Worm (Caenorhabditis elegans): ENCODE results near the gene ugt-49.

ugt-49 gene

ce11 chrV:10338305-10338992, 33.7 kb upstream of the ugt-49 start, which contains the start of gene arx-2:
Gene arx-2, minus strand, starts transcription at chrV:10338355.
- TF ChIP-seq nhr-237 (tag; optimal IDR thresholded peaks at IDR 0.05), result peak; percentile 38
- TF ChIP-seq pha-4 (tag; optimal IDR thresholded peaks at IDR 0.05), result peak; percentile 15
- peak; percentile 12 for TF ChIP-seq ceh-39 (tag; optimal IDR thresholded peaks at IDR 0.05)
- peak; percentile 16 for TF ChIP-seq lsy-2 (tag; optimal IDR thresholded peaks at IDR 0.05)
- TF ChIP-seq mls-2 (tag; optimal IDR thresholded peaks at IDR 0.05), result no peak
- TF ChIP-seq ces-1 (GFP tag; optimal IDR thresholded peaks at IDR 0.05), result peak; percentile 48
- no peak for TF ChIP-seq mab-5 (tag; optimal IDR thresholded peaks at IDR 0.05)

- no peak for TF ChIP-seq unc-39 (tag; optimal IDR thresholded peaks at IDR 0.05)
- TF ChIP-seq pha-4 (tag; optimal IDR thresholded peaks at IDR 0.05), result no peak
- no peak for TF ChIP-seq mls-2 (tag; optimal IDR thresholded peaks at IDR 0.05)
- no peak for TF ChIP-seq lin-13 (tag; optimal IDR thresholded peaks at IDR 0.05)
- TF ChIP-seq tbx-8 (GFP tag; optimal IDR thresholded peaks at IDR 0.05), result no peak
Observed at ce11 chrV:10339200-10339599, 32.9 kb upstream of the ugt-49 start, which contains the start of gene K07C5.2. Gene K07C5.2, plus strand, starts transcription at chrV:10339500.

ce11 chrV:10341905-10342328, 30.2 kb upstream of the ugt-49 start, which contains the start of gene K07C5.13:
Gene K07C5.13, plus strand, starts transcription at chrV:10342055.
- TF ChIP-seq sptf-1 (tag; optimal IDR thresholded peaks at IDR 0.05) (peak; percentile 46), drap-1 (GFP tag; optimal IDR thresholded peaks at IDR 0.05) (peak; percentile 33), lin-13 (tag; optimal IDR thresholded peaks at IDR 0.05) (peak; percentile 37), cnd-1 (tag; optimal IDR thresholded peaks at IDR 0.05) (peak; percentile 25)

- no peak for TF ChIP-seq bed-3 (GFP tag; optimal IDR thresholded peaks at IDR 0.05)
- TF ChIP-seq blmp-1 (tag; optimal IDR thresholded peaks at IDR 0.05), result no peak
- TF ChIP-seq unc-62 (GFP tag; optimal IDR thresholded peaks at IDR 0.05), result no peak
- TF ChIP-seq hlh-1 (tag; optimal IDR thresholded peaks at IDR 0.05), result no peak
- no peak for TF ChIP-seq sptf-1 (tag; optimal IDR thresholded peaks at IDR 0.05)
- TF ChIP-seq ces-1 (GFP tag; optimal IDR thresholded peaks at IDR 0.05), result no peak
- no peak for TF ChIP-seq elt-1 (tag; optimal IDR thresholded peaks at IDR 0.05; ENCODE audit: borderline replicate concordance, insufficient read depth)
- TF ChIP-seq mep-1 (tag; optimal IDR thresholded peaks at IDR 0.05), result no peak
- no peak for TF ChIP-seq lsy-2 (tag; optimal IDR thresholded peaks at IDR 0.05)
Observed at ce11 chrV:10342904-10343303, 29.2 kb upstream of the ugt-49 start, which contains the start of gene K07C5.3. Gene K07C5.3, plus strand, starts transcription at chrV:10343032.

ce11 chrV:10350054-10350453, 22.1 kb upstream of the ugt-49 start, which contains the start of gene K07C5.9:
Gene K07C5.9, minus strand, starts transcription at chrV:10350154.
- TF ChIP-seq ham-2 (GFP tag; optimal IDR thresholded peaks at IDR 0.05) (no peak), zip-8 (tag; optimal IDR thresholded peaks at IDR 0.05) (no peak), lin-32 (GFP tag; optimal IDR thresholded peaks at IDR 0.05) (no peak), pha-4 (tag; optimal IDR thresholded peaks at IDR 0.05) (no peak), elt-3 (tag; optimal IDR thresholded peaks at IDR 0.05) (no peak), mab-5 (tag; optimal IDR thresholded peaks at IDR 0.05) (no peak), bed-3 (GFP tag; optimal IDR thresholded peaks at IDR 0.05) (no peak)

ce11 chrV:10352928-10353427, 19.1 kb upstream of the ugt-49 start, which contains the start of gene nol-56:
Gene nol-56, minus strand, starts transcription at chrV:10352978.
- TF ChIP-seq sptf-1 (tag; optimal IDR thresholded peaks at IDR 0.05) (no peak), elt-3 (tag; optimal IDR thresholded peaks at IDR 0.05) (no peak), lin-13 (tag; optimal IDR thresholded peaks at IDR 0.05) (peak; percentile 56), unc-39 (tag; optimal IDR thresholded peaks at IDR 0.05) (no peak), ces-1 (GFP tag; optimal IDR thresholded peaks at IDR 0.05) (peak; percentile 77), mab-5 (tag; optimal IDR thresholded peaks at IDR 0.05) (no peak), ceh-39 (tag; optimal IDR thresholded peaks at IDR 0.05) (peak; percentile 82), hlh-1 (tag; optimal IDR thresholded peaks at IDR 0.05) (peak; percentile 53), ham-2 (GFP tag; optimal IDR thresholded peaks at IDR 0.05) (no peak), pha-4 (tag; optimal IDR thresholded peaks at IDR 0.05) (peak; percentile 49), elt-1 (tag; optimal IDR thresholded peaks at IDR 0.05; ENCODE audit: borderline replicate concordance, insufficient read depth) (no peak), lsy-2 (tag; optimal IDR thresholded peaks at IDR 0.05) (peak; percentile 77), nhr-12 (tag; optimal IDR thresholded peaks at IDR 0.05) (no peak), mep-1 (tag; optimal IDR thresholded peaks at IDR 0.05) (peak; percentile 64), flh-1 (GFP tag; optimal IDR thresholded peaks at IDR 0.05) (no peak), nhr-237 (tag; optimal IDR thresholded peaks at IDR 0.05) (peak; percentile 45), ztf-11 (tag; optimal IDR thresholded peaks at IDR 0.05) (no peak), ceh-83 (GFP tag; optimal IDR thresholded peaks at IDR 0.05) (no peak), tbx-8 (GFP tag; optimal IDR thresholded peaks at IDR 0.05) (no peak)

Measured in whole organism, mixed stage, embryonic.